Worm (Caenorhabditis elegans) whole organism, L1 larva: Measurements from ENCODE around the gene C14F11.7.

Experiments used
- aha-1 ChIP-seq: fragments of 150-350 bp; optimal IDR thresholded peaks from 2 replicates; lab custom pipeline; 2014; ENCODE audit warnings: missing biosample characterization, missing genetic modification characterization
- ceh-63 ChIP-seq: fragments of 200-800 bp; sonication (Bioruptor generic); optimal IDR thresholded peaks from 2 replicates; lab custom pipeline; 2018; ENCODE audit warnings: mild to moderate bottlenecking, missing genetic modification characterization, missing compliant biosample characterization
- ceh-88 ChIP-seq: fragments of 200-800 bp; sonication (Bioruptor generic); IDR thresholded peaks from 2 replicates; pipeline ENCODE4 v1.3.6; 2022; ENCODE audit warnings: missing genetic modification characterization, missing compliant biosample characterization
- dpl-1 ChIP-seq, 3 experiments: fragments of 150-350 bp in 2 of 3; sonication (generic microtip) in 1 of 3; optimal IDR thresholded peaks; 2 replicates each; lab custom pipeline; 2014 to 2017; ENCODE audit warnings: missing biosample characterization in 3 of 3, missing genetic modification characterization in 3 of 3, missing genetic modification reagents in 3 of 3
- unc-86 ChIP-seq: sonication (generic microtip); optimal IDR thresholded peaks from 2 replicates; lab custom pipeline; 2016; ENCODE audit warnings: missing genetic modification characterization, missing compliant biosample characterization

ce11 chrX:6253566-6253898 is 45.2 kb upstream of the C14F11.7 start:
- TF ChIP-seq ceh-88 (GFP tag; lab: Robert Waterston, UW) (no peak), ceh-63 (no peak), dpl-1 (GFP tag; optimal IDR thresholded peaks at IDR 0.05; lab: Kevin White, UChicago) (no peak), unc-86 (tag; lab: Kevin White, UChicago) (no peak), aha-1 (tag; lab: Kevin White, UChicago) (no peak)
